Worm (Caenorhabditis elegans): Measurements from ENCODE around the gene ZK1240.8.
A peak's percentile ranks its signal among the peaks of the same experiment; 100 is the strongest.

ZK1240.8 gene

DNA sequence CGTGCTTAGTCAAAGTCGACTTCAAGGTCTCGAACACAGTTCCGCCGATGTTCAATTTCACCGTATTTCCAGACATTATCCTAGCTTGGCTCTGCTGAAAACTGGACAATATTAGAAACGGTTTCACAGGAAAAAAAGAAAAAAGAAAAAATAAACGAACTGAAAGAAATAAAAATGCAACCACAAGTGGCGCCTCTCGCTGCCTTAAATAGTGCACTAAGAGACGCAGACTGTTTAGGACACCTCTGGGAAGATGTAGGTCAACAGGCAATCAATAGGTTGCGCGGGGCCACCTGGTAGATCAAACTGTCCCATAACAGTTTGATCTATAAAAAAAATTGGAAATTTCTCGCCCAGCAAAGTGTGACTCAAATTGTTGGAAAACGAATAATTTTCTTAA is 30.1 kb downstream of the ZK1240.8 start, which contains the start of gene B0281.4:
Gene B0281.4, minus strand, starts transcription at position 101 of the 400 bp plus-strand sequence.
- no peak for TF ChIP-seq nhr-11 (tag; optimal IDR thresholded peaks at IDR 0.05)
- TF ChIP-seq sma-9 (GFP tag; optimal IDR thresholded peaks at IDR 0.05): no peak
- no peak for TF ChIP-seq sma-9 (tag; optimal IDR thresholded peaks at IDR 0.05)
- no peak for TF ChIP-seq ztf-4 (tag; optimal IDR thresholded peaks at IDR 0.05)
- no peak for TF ChIP-seq mdl-1 (tag; optimal IDR thresholded peaks at IDR 0.05)
- no peak for TF ChIP-seq C34F6.9 (tag; optimal IDR thresholded peaks at IDR 0.05)
- no peak for TF ChIP-seq crh-2 (tag; optimal IDR thresholded peaks at IDR 0.05)
- no peak for TF ChIP-seq lsy-2 (tag; optimal IDR thresholded peaks at IDR 0.05)
- TF ChIP-seq dmd-4 (tag; optimal IDR thresholded peaks at IDR 0.05): no peak
- no peak for TF ChIP-seq fos-1 (tag; optimal IDR thresholded peaks at IDR 0.05)
- TF ChIP-seq ztf-11 (tag; optimal IDR thresholded peaks at IDR 0.05): no peak
- TF ChIP-seq R02D3.7 (tag; optimal IDR thresholded peaks at IDR 0.05): no peak
- no peak for TF ChIP-seq nhr-10 (tag; optimal IDR thresholded peaks at IDR 0.05)
- no peak for TF ChIP-seq alr-1 (tag; optimal IDR thresholded peaks at IDR 0.05)
- TF ChIP-seq unc-62 (GFP tag; optimal IDR thresholded peaks at IDR 0.05): no peak
- TF ChIP-seq Y55F3AM.14 (GFP tag; optimal IDR thresholded peaks at IDR 0.05): no peak

- TF ChIP-seq mab-5 (tag; optimal IDR thresholded peaks at IDR 0.05): no peak
- no peak for TF ChIP-seq ZK546.5 (tag; optimal IDR thresholded peaks at IDR 0.05)
- TF ChIP-seq zag-1 (tag; optimal IDR thresholded peaks at IDR 0.05): no peak
- TF ChIP-seq Y55F3AM.14 (GFP tag; optimal IDR thresholded peaks at IDR 0.05): no peak
- TF ChIP-seq ceh-82 (tag; optimal IDR thresholded peaks at IDR 0.05): no peak
- no peak for TF ChIP-seq nhr-77 (tag; optimal IDR thresholded peaks at IDR 0.05)
- TF ChIP-seq nhr-12 (tag; optimal IDR thresholded peaks at IDR 0.05): no peak
- no peak for TF ChIP-seq lin-39 (tag; optimal IDR thresholded peaks at IDR 0.05)
- TF ChIP-seq lin-11 (tag; optimal IDR thresholded peaks at IDR 0.05): no peak
- no peak for TF ChIP-seq nhr-6 (tag; optimal IDR thresholded peaks at IDR 0.05)
- no peak for TF ChIP-seq skn-1 (tag; optimal IDR thresholded peaks at IDR 0.05)
- no peak for TF ChIP-seq ztf-4 (tag; optimal IDR thresholded peaks at IDR 0.05)
- TF ChIP-seq blmp-1 (tag; optimal IDR thresholded peaks at IDR 0.05; ENCODE audit: insufficient read depth): no peak
These were observed 33.0 kb downstream of the ZK1240.8 start, which contains the start of gene fbxc-25 for ce11 chrII:2295817-2296315. TSS of gene fbxc-25 (minus strand) at chrII:2296265.

DNA sequence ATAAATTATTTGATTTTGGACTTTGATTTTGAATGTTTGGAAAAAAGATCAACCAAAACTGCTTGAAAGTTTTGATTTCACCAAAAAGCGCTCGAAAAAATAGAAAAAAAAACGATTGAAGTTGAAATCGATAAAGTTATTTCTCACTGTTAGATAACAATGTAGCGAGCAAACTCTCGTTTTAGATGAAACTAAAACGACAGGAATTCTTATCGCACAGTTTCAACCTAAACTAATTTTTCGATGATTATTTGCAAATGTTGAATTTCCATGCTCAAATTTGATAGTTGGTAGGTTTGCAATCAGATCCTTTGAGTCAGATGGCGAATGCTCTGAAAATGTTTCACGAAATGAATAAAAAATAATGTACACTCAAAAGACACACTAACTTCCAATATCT is 36.3 kb downstream of the ZK1240.8 start:
- TF ChIP-seq fos-1 (tag; optimal IDR thresholded peaks at IDR 0.05) (peak; percentile 74), lin-39 (tag; optimal IDR thresholded peaks at IDR 0.05) (no peak)

- TF ChIP-seq elt-1 (tag; optimal IDR thresholded peaks at IDR 0.05): no peak
- TF ChIP-seq lin-13 (GFP tag; optimal IDR thresholded peaks at IDR 0.05): no peak
- TF ChIP-seq mdl-1 (tag; optimal IDR thresholded peaks at IDR 0.05): no peak
- TF ChIP-seq mbf-1 (tag; optimal IDR thresholded peaks at IDR 0.05): no peak
- no peak for TF ChIP-seq lsy-2 (tag; optimal IDR thresholded peaks at IDR 0.05)
- no peak for TF ChIP-seq unc-62 (GFP tag; optimal IDR thresholded peaks at IDR 0.05)
- no peak for TF ChIP-seq sma-3 (GFP tag; optimal IDR thresholded peaks at IDR 0.05)
- TF ChIP-seq mab-5 (tag; optimal IDR thresholded peaks at IDR 0.05): no peak
- no peak for TF ChIP-seq sma-9 (GFP tag; optimal IDR thresholded peaks at IDR 0.05)
- TF ChIP-seq sma-9 (tag; optimal IDR thresholded peaks at IDR 0.05): no peak
- no peak for TF ChIP-seq nhr-237 (tag; optimal IDR thresholded peaks at IDR 0.05)
- TF ChIP-seq R02D3.7 (tag; optimal IDR thresholded peaks at IDR 0.05): no peak
These were observed 36.8 kb downstream of the ZK1240.8 start, which contains the start of gene K09F6.7 for ce11 chrII:2292027-2292426. TSS of gene K09F6.7 (minus strand) at chrII:2292127.

ce11 chrII:2289441-2289840 is 39.4 kb downstream of the ZK1240.8 start:
- no peak for TF ChIP-seq blmp-1 (tag; optimal IDR thresholded peaks at IDR 0.05; ENCODE audit: insufficient read depth)
- TF ChIP-seq C34F6.9 (tag; optimal IDR thresholded peaks at IDR 0.05): no peak
- no peak for TF ChIP-seq mdl-1 (tag; optimal IDR thresholded peaks at IDR 0.05)
- TF ChIP-seq crh-2 (tag; optimal IDR thresholded peaks at IDR 0.05): no peak
- TF ChIP-seq dmd-4 (tag; optimal IDR thresholded peaks at IDR 0.05): no peak
- TF ChIP-seq sma-9 (GFP tag; optimal IDR thresholded peaks at IDR 0.05): peak; percentile 66
- no peak for TF ChIP-seq sma-9 (tag; optimal IDR thresholded peaks at IDR 0.05)
- TF ChIP-seq alr-1 (tag; optimal IDR thresholded peaks at IDR 0.05): no peak
- TF ChIP-seq nhr-77 (tag; optimal IDR thresholded peaks at IDR 0.05): no peak
- peak in 1 of 2 experiments; percentile 20 for TF ChIP-seq lsy-2 (tag; optimal IDR thresholded peaks at IDR 0.05)
- TF ChIP-seq lin-39 (tag; optimal IDR thresholded peaks at IDR 0.05): no peak
- TF ChIP-seq sem-4 (tag; optimal IDR thresholded peaks at IDR 0.05): no peak
- TF ChIP-seq aly-2 (tag; optimal IDR thresholded peaks at IDR 0.05): no peak
- no peak for TF ChIP-seq unc-62 (GFP tag; optimal IDR thresholded peaks at IDR 0.05)
- no peak for TF ChIP-seq zag-1 (tag; optimal IDR thresholded peaks at IDR 0.05)
- no peak for TF ChIP-seq nhr-6 (tag; optimal IDR thresholded peaks at IDR 0.05)
- TF ChIP-seq skn-1 (tag; optimal IDR thresholded peaks at IDR 0.05): no peak
- TF ChIP-seq mab-5 (tag; optimal IDR thresholded peaks at IDR 0.05): peak; percentile 2
- TF ChIP-seq sma-3 (GFP tag; optimal IDR thresholded peaks at IDR 0.05): no peak
- TF ChIP-seq ztf-1 (GFP tag; conservative IDR thresholded peaks at IDR 0.05): no peak
- no peak for TF ChIP-seq ztf-11 (tag; optimal IDR thresholded peaks at IDR 0.05)
- no peak for TF ChIP-seq Y55F3AM.14 (GFP tag; optimal IDR thresholded peaks at IDR 0.05)
- no peak for TF ChIP-seq nhr-21 (tag; optimal IDR thresholded peaks at IDR 0.05)
- TF ChIP-seq ZK546.5 (tag; optimal IDR thresholded peaks at IDR 0.05): no peak
- TF ChIP-seq nhr-25 (tag; optimal IDR thresholded peaks at IDR 0.05): no peak
- no peak for TF ChIP-seq nhr-23 (tag; optimal IDR thresholded peaks at IDR 0.05)
- no peak for TF ChIP-seq nhr-11 (tag; optimal IDR thresholded peaks at IDR 0.05)
- TF ChIP-seq nhr-129 (tag; optimal IDR thresholded peaks at IDR 0.05): peak; percentile 18
- no peak for TF ChIP-seq peb-1 (tag; optimal IDR thresholded peaks at IDR 0.05)
- TF ChIP-seq lin-13 (GFP tag; optimal IDR thresholded peaks at IDR 0.05): no peak
- no peak for TF ChIP-seq egl-27 (tag; optimal IDR thresholded peaks at IDR 0.05)
- peak; percentile 72 for TF ChIP-seq unc-55 (GFP tag; optimal IDR thresholded peaks at IDR 0.05)

Data from whole organism, L2 larva.